Worm (Caenorhabditis elegans) whole organism, L4/young adult: ENCODE data around the gene srb-12.

ENCODE experiments used
- W03F9.2 ChIP-seq: fragments of 150-350 bp; optimal IDR thresholded peaks from 2 replicates; lab custom pipeline; 2014; ENCODE audit warnings: missing biosample characterization, missing genetic modification characterization
- dao-5 ChIP-seq: sonication (generic microtip); optimal IDR thresholded peaks from 2 replicates; lab custom pipeline; 2016; ENCODE audit warnings: missing genotype, missing genetic modification characterization, moderate library complexity, missing compliant biosample characterization
- him-1 ChIP-seq: sonication (generic microtip); optimal IDR thresholded peaks from 2 replicates; lab custom pipeline; 2016; ENCODE audit warnings: missing genotype, missing genetic modification reagents, missing genetic modification characterization, missing compliant biosample characterization

DNA sequence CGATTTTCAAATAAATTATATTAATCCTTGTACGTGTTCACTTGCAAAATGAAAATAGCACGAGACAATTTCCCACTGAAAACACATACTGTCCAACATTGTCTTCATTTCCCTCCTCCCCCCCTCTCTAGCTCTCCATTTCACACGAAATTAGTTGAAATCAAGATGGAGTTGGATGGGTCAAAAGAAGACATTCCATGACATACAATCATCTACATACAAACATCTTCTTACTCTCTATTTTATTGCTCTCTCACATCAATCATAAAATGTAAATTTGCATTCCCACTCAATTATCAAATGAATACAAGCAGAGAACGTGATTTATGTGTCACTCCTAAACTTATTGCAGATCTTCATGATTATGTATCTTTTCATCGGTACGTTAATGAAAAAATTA is 38.7 kb downstream of the srb-12 start, which contains the start of gene srsy-1:
- TF ChIP-seq him-1 (no peak), dao-5 (tag; lab: Kevin White, UChicago) (no peak), W03F9.2 (tag; lab: Kevin White, UChicago) (no peak)
